Worm (Caenorhabditis elegans): ENCODE measurements around the gene rab-35.

DNA sequence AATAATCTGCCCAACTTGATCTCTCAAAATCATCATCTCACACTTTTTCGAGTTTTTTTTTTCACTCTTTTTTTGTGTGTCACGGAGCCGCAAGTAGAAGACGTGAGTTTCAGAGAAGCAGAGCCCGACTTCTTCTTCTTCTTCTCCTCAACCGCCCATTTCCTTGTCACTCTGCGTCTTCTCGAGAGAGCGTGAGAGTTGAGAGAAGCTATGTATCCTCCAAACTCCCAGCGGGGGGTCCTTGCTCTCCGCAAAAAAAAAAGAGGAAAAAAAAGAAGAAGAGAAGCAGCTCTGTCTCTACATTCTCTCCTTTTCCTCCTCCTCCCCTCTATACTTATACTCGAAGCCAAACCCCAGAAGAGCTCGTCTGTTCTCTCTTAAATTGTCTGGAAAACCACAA is 23.0 kb upstream of the rab-35 start:
- TF ChIP-seq mep-1 (tag; optimal IDR thresholded peaks at IDR 0.05) (peak; percentile 53), dmd-6 (GFP tag; IDR thresholded peaks at IDR 0.05) (no peak), pha-4 (GFP tag; IDR thresholded peaks at IDR 0.05) (peak; percentile 16; the same call in 1 of the 2 replicates), pha-4 (tag; optimal IDR thresholded peaks at IDR 0.05) (no peak), fkh-10 (GFP tag; optimal IDR thresholded peaks at IDR 0.05) (peak; percentile 53)

All from whole organism, L4 larva.